Fruit fly (Drosophila melanogaster): ENCODE measurements around the gene MED31.

Gene MED31

dm6 chr3R:4649126-4649811, 7.5 kb downstream of the MED31 start, which contains the start of gene Karybeta3 (continued):
- TF ChIP-seq CG32006 (GFP tag; optimal IDR thresholded peaks at IDR 0.05) (no peak), CG3919 (GFP tag; optimal IDR thresholded peaks at IDR 0.05) (no peak), CG6276 (GFP tag; optimal IDR thresholded peaks at IDR 0.05) (no peak), CG11902 (GFP tag; optimal IDR thresholded peaks at IDR 0.05) (peak; percentile 51), CG6792 (GFP tag; optimal IDR thresholded peaks at IDR 0.05) (peak; percentile 80), lz (GFP tag; optimal IDR thresholded peaks at IDR 0.05) (peak; percentile 82), dac (GFP tag; optimal IDR thresholded peaks at IDR 0.05) (peak; percentile 61), Sox102F (GFP tag; optimal IDR thresholded peaks at IDR 0.05) (peak; percentile 75), fd85E (GFP tag; optimal IDR thresholded peaks at IDR 0.05) (no peak), CG1621 (tag; optimal IDR thresholded peaks at IDR 0.05) (peak; percentile 81), acj6 (GFP tag; optimal IDR thresholded peaks at IDR 0.05) (peak; percentile 77), vri (GFP tag; optimal IDR thresholded peaks at IDR 0.05) (peak; percentile 33), Gug (GFP tag; IDR thresholded peaks at IDR 0.05) (no peak; the same call in 1 of the 2 replicates), achi (GFP tag; optimal IDR thresholded peaks at IDR 0.05) (peak; percentile 81), dsx (GFP tag; optimal IDR thresholded peaks at IDR 0.05; ENCODE audit: poor library complexity, severe bottlenecking) (no peak), Hr38 (GFP tag; optimal IDR thresholded peaks at IDR 0.05) (peak; percentile 36), CG11294 (GFP tag; IDR thresholded peaks at IDR 0.05) (peak; percentile 49; the same call in 1 of the 2 replicates), CG11762 (GFP tag; optimal IDR thresholded peaks at IDR 0.05; ENCODE audit: insufficient read depth) (peak; percentile 67), CG6808 (GFP tag; optimal IDR thresholded peaks at IDR 0.05) (peak; percentile 64), Lpt (GFP tag; optimal IDR thresholded peaks at IDR 0.05) (peak; percentile 3), CG34406 (GFP tag; optimal IDR thresholded peaks at IDR 0.05) (peak; percentile 75), ss (GFP tag; optimal IDR thresholded peaks at IDR 0.05) (peak in 1 of 2 experiments; percentile 73), CG15336 (GFP tag; IDR thresholded peaks at IDR 0.05) (peak; percentile 62), Sox15 (GFP tag; optimal IDR thresholded peaks at IDR 0.05) (peak; percentile 47)

dm6 chr3R:4649880-4650493, 8.2 kb downstream of the MED31 start:
- TF ChIP-seq ss (GFP tag; optimal IDR thresholded peaks at IDR 0.05) = no peak
- no peak for TF ChIP-seq eg (GFP tag; IDR thresholded peaks at IDR 0.05)
- TF ChIP-seq salr (GFP tag; optimal IDR thresholded peaks at IDR 0.05) = no peak
- TF ChIP-seq CG1621 (tag; optimal IDR thresholded peaks at IDR 0.05) = peak; percentile 20
- TF ChIP-seq CG15336 (GFP tag; IDR thresholded peaks at IDR 0.05) = peak; percentile 10; the same call in 1 of the 2 replicates
- peak; percentile 73 for TF ChIP-seq vri (GFP tag; optimal IDR thresholded peaks at IDR 0.05)

- TF ChIP-seq Hr38 (GFP tag; optimal IDR thresholded peaks at IDR 0.05) (no peak), cyc (GFP tag; optimal IDR thresholded peaks at IDR 0.05) (peak; percentile 4), pdm3 (GFP tag; optimal IDR thresholded peaks at IDR 0.05) (no peak), eg (GFP tag; IDR thresholded peaks at IDR 0.05) (no peak), CG6163 (GFP tag; IDR thresholded peaks at IDR 0.05) (no peak), CG11902 (GFP tag; optimal IDR thresholded peaks at IDR 0.05) (no peak), CG11762 (GFP tag; optimal IDR thresholded peaks at IDR 0.05; ENCODE audit: insufficient read depth) (no peak), Gug (GFP tag; IDR thresholded peaks at IDR 0.05) (no peak), CG7368 (GFP tag; optimal IDR thresholded peaks at IDR 0.05) (no peak), Hr4 (GFP tag; optimal IDR thresholded peaks at IDR 0.05) (peak; percentile 54), fkh (GFP tag; optimal IDR thresholded peaks at IDR 0.05) (no peak), CG4318 (GFP tag; optimal IDR thresholded peaks at IDR 0.05) (no peak), ss (GFP tag; optimal IDR thresholded peaks at IDR 0.05) (no peak), CG32006 (GFP tag; optimal IDR thresholded peaks at IDR 0.05) (no peak), svp (GFP tag) (no peak), esn (GFP tag; optimal IDR thresholded peaks at IDR 0.05) (peak; percentile 53), Blimp-1 (GFP tag; optimal IDR thresholded peaks at IDR 0.05) (peak; percentile 12), Eip93F (GFP tag; optimal IDR thresholded peaks at IDR 0.05) (peak; percentile 13), CG6276 (GFP tag; optimal IDR thresholded peaks at IDR 0.05) (no peak), CG15336 (GFP tag; IDR thresholded peaks at IDR 0.05) (no peak), spab (GFP tag; optimal IDR thresholded peaks at IDR 0.05) (no peak), OdsH (GFP tag; optimal IDR thresholded peaks at IDR 0.05) (no peak), achi (GFP tag; optimal IDR thresholded peaks at IDR 0.05) (peak; percentile 25), Sox15 (GFP tag; optimal IDR thresholded peaks at IDR 0.05) (no peak), CG6792 (GFP tag; optimal IDR thresholded peaks at IDR 0.05) (peak; percentile 8), CG3032 (tag; optimal IDR thresholded peaks at IDR 0.05) (no peak), CG1621 (tag; optimal IDR thresholded peaks at IDR 0.05) (no peak), Eip75B (GFP tag; optimal IDR thresholded peaks at IDR 0.05) (peak; percentile 20), CG3919 (GFP tag; optimal IDR thresholded peaks at IDR 0.05) (no peak), CG9139 (GFP tag; optimal IDR thresholded peaks at IDR 0.05) (no peak)
Measured at dm6 chr3R:4654557-4655273, 13.0 kb downstream of the MED31 start, which contains the start of gene spartin. Gene spartin, plus strand, starts transcription at chr3R:4654800.

Measured in whole organism, prepupa.